Worm (Caenorhabditis elegans) whole organism, mixed stage, embryonic: ENCODE data around the gene syd-9.

Experiments
- blmp-1 ChIP-seq: fragments of 150-350 bp; optimal IDR thresholded peaks from 2 replicates; lab custom pipeline; 2014; ENCODE audit warnings: missing biosample characterization, missing genetic modification characterization
- ceh-39 ChIP-seq: fragments of 150-350 bp; optimal IDR thresholded peaks from 2 replicates; lab custom pipeline; 2014; ENCODE audit warnings: missing biosample characterization, missing genetic modification characterization
- ceh-43 ChIP-seq: fragments of 200-800 bp; sonication (Bioruptor generic); optimal IDR thresholded peaks from 2 replicates; lab custom pipeline; 2018; ENCODE audit warnings: mild to moderate bottlenecking, missing genetic modification characterization, moderate library complexity, missing compliant biosample characterization
- ces-1 ChIP-seq: fragments of 150-350 bp; optimal IDR thresholded peaks from 2 replicates; lab custom pipeline; 2014; ENCODE audit warnings: missing biosample characterization, missing genetic modification reagents, missing genetic modification characterization
- cnd-1 ChIP-seq: fragments of 200-800 bp; sonication (Bioruptor generic); optimal IDR thresholded peaks from 2 replicates; lab custom pipeline; 2018; ENCODE audit warnings: mild to moderate bottlenecking, missing genetic modification characterization, missing compliant biosample characterization
- drap-1 ChIP-seq: fragments of 200-800 bp; sonication (Bioruptor generic); optimal IDR thresholded peaks from 3 replicates; lab custom pipeline; 2018; ENCODE audit warnings: mild to moderate bottlenecking, missing genetic modification characterization, missing compliant biosample characterization
- elt-1 ChIP-seq: sonication (generic microtip); optimal IDR thresholded peaks from 2 replicates; lab custom pipeline; 2017; ENCODE audit warnings: missing genetic modification characterization, mild to moderate bottlenecking, missing compliant biosample characterization, antibody characterized with exemption, moderate library complexity, borderline replicate concordance; ENCODE audit not compliant: insufficient read depth
- elt-3 ChIP-seq: fragments of 150-350 bp; optimal IDR thresholded peaks from 2 replicates; lab custom pipeline; 2014; ENCODE audit warnings: missing biosample characterization, missing genetic modification characterization
- flh-1 ChIP-seq: fragments of 200-800 bp; sonication (Bioruptor generic); optimal IDR thresholded peaks from 2 replicates; lab custom pipeline; 2018; ENCODE audit warnings: mild to moderate bottlenecking, missing genetic modification characterization, moderate library complexity, missing compliant biosample characterization
- ham-2 ChIP-seq: fragments of 200-800 bp; sonication (Bioruptor generic); optimal IDR thresholded peaks from 2 replicates; lab custom pipeline; 2018; ENCODE audit warnings: mild to moderate bottlenecking, missing genetic modification characterization, missing compliant biosample characterization
- hlh-1 ChIP-seq: fragments of 150-350 bp; optimal IDR thresholded peaks from 2 replicates; lab custom pipeline; 2014; ENCODE audit warnings: missing biosample characterization, missing genetic modification reagents, missing genetic modification characterization
- lin-13 ChIP-seq: fragments of 150-350 bp; optimal IDR thresholded peaks from 2 replicates; lab custom pipeline; 2014; ENCODE audit warnings: missing biosample characterization, missing genetic modification characterization
- lin-32 ChIP-seq: fragments of 200-800 bp; sonication (Bioruptor generic); optimal IDR thresholded peaks from 2 replicates; lab custom pipeline; 2018; ENCODE audit warnings: mild to moderate bottlenecking, missing genetic modification characterization, missing compliant biosample characterization
- lsy-2 ChIP-seq: fragments of 150-350 bp; optimal IDR thresholded peaks from 2 replicates; lab custom pipeline; 2014; ENCODE audit warnings: missing biosample characterization, missing genetic modification characterization
- mab-5 ChIP-seq: fragments of 150-350 bp; optimal IDR thresholded peaks from 2 replicates; lab custom pipeline; 2014; ENCODE audit warnings: missing biosample characterization, missing genetic modification characterization
- mls-2 ChIP-seq: sonication (generic microtip); optimal IDR thresholded peaks from 2 replicates; lab custom pipeline; 2016; ENCODE audit warnings: mild to moderate bottlenecking, missing genetic modification characterization, moderate library complexity, missing compliant biosample characterization
- nhr-12 ChIP-seq: fragments of 150-350 bp; optimal IDR thresholded peaks from 2 replicates; lab custom pipeline; 2014; ENCODE audit warnings: missing biosample characterization, missing genetic modification characterization
- nhr-2 ChIP-seq: fragments of 150-350 bp; optimal IDR thresholded peaks from 2 replicates; lab custom pipeline; 2014; ENCODE audit warnings: missing biosample characterization, missing genetic modification characterization
- nhr-237 ChIP-seq: fragments of 150-350 bp; optimal IDR thresholded peaks from 2 replicates; lab custom pipeline; 2014; ENCODE audit warnings: missing biosample characterization, missing genetic modification characterization
- nhr-76 ChIP-seq: sonication (generic microtip); optimal IDR thresholded peaks from 2 replicates; lab custom pipeline; 2017; ENCODE audit warnings: missing biosample characterization, missing genetic modification characterization
- pha-4 ChIP-seq: fragments of 150-350 bp; optimal IDR thresholded peaks from 2 replicates; lab custom pipeline; 2018; ENCODE audit warnings: missing biosample characterization, missing genetic modification reagents, missing genetic modification characterization
- snpc-4 ChIP-seq: fragments of 150-350 bp; optimal IDR thresholded peaks from 2 replicates; lab custom pipeline; 2014; ENCODE audit warnings: missing biosample characterization, missing genetic modification characterization
- sptf-1 ChIP-seq: sonication (generic microtip); optimal IDR thresholded peaks from 2 replicates; lab custom pipeline; 2017; ENCODE audit warnings: mild to moderate bottlenecking, missing genetic modification characterization, moderate library complexity, missing compliant biosample characterization
- tbx-8 ChIP-seq: fragments of 200-800 bp; sonication (Bioruptor generic); optimal IDR thresholded peaks from 2 replicates; lab custom pipeline; 2018; ENCODE audit warnings: mild to moderate bottlenecking, missing genetic modification characterization, moderate library complexity, missing compliant biosample characterization
- unc-120 ChIP-seq: sonication (generic microtip); optimal IDR thresholded peaks from 2 replicates; lab custom pipeline; 2017; ENCODE audit warnings: missing genetic modification characterization, missing compliant biosample characterization; ENCODE audit not compliant: poor library complexity, severe bottlenecking
- unc-39 ChIP-seq: fragments of 150-350 bp; optimal IDR thresholded peaks from 2 replicates; lab custom pipeline; 2014; ENCODE audit warnings: missing biosample characterization, missing genetic modification characterization
- unc-62 ChIP-seq: fragments of 150-350 bp; optimal IDR thresholded peaks from 2 replicates; lab custom pipeline; 2014; ENCODE audit warnings: missing biosample characterization, missing genetic modification reagents, missing genetic modification characterization
- zip-8 ChIP-seq: fragments of 150-350 bp; optimal IDR thresholded peaks from 2 replicates; lab custom pipeline; 2014; ENCODE audit warnings: missing biosample characterization, missing genetic modification characterization

syd-9 gene

ce11 chrX:7230321-7230720, 12.4 kb downstream of the syd-9 start:
- TF ChIP-seq pha-4, result no peak
- no peak for TF ChIP-seq nhr-2
- no peak for TF ChIP-seq ceh-43 (GFP tag; lab: Kevin White, UChicago)
- TF ChIP-seq elt-1 (tag; lab: Kevin White, UChicago), result no peak
- no peak for TF ChIP-seq cnd-1
- no peak for TF ChIP-seq lsy-2
- TF ChIP-seq sptf-1 (tag; lab: Kevin White, UChicago), result no peak
- no peak for TF ChIP-seq blmp-1 (tag; lab: Kevin White, UChicago)
- TF ChIP-seq ces-1 (GFP tag; lab: Kevin White, UChicago), result no peak
- no peak for TF ChIP-seq mab-5 (tag; lab: Kevin White, UChicago)
- TF ChIP-seq, all 35 proteins: peak for 0

- TF ChIP-seq nhr-76 (tag; lab: Kevin White, UChicago) (no peak), elt-3 (tag; lab: Kevin White, UChicago) (no peak), cnd-1 (no peak), unc-39 (tag; lab: Kevin White, UChicago) (no peak), ceh-39 (no peak), nhr-237 (tag; lab: Kevin White, UChicago) (no peak), mls-2 (tag; lab: Kevin White, UChicago) (no peak)
These were observed 13.0 kb downstream of the syd-9 start for ce11 chrX:7230877-7231276.

- no peak for TF ChIP-seq pha-4
- no peak for TF ChIP-seq unc-39 (tag; lab: Kevin White, UChicago)
- no peak for TF ChIP-seq unc-62 (GFP tag; lab: Kevin White, UChicago)
- TF ChIP-seq flh-1 (GFP tag; lab: Kevin White, UChicago), result no peak
- peak; percentile 0 for TF ChIP-seq lin-32 (GFP tag; lab: Kevin White, UChicago)
- peak; percentile 60 for TF ChIP-seq unc-120 (tag; lab: Kevin White, UChicago)
- TF ChIP-seq hlh-1 (tag; lab: Kevin White, UChicago), result peak; percentile 21
- TF ChIP-seq ces-1 (GFP tag; lab: Kevin White, UChicago), result peak; percentile 76
- peak; percentile 32 for TF ChIP-seq nhr-2
- TF ChIP-seq mab-5 (tag; lab: Kevin White, UChicago), result no peak
- TF ChIP-seq mls-2 (tag; lab: Kevin White, UChicago), result peak; percentile 70
These were observed 14.4 kb downstream of the syd-9 start for ce11 chrX:7232158-7232822.

- TF ChIP-seq lsy-2 (no peak), lin-32 (GFP tag; lab: Kevin White, UChicago) (no peak), cnd-1 (no peak), hlh-1 (tag; lab: Kevin White, UChicago) (no peak), ces-1 (GFP tag; lab: Kevin White, UChicago) (peak; percentile 35), elt-1 (tag; lab: Kevin White, UChicago) (no peak), mls-2 (tag; lab: Kevin White, UChicago) (no peak), unc-120 (tag; lab: Kevin White, UChicago) (no peak)
These were observed 15.5 kb downstream of the syd-9 start for ce11 chrX:7233127-7234073.

ce11 chrX:7234074-7234453, 16.2 kb downstream of the syd-9 start:
- no peak for TF ChIP-seq drap-1 (GFP tag; lab: Kevin White, UChicago)
- TF ChIP-seq zip-8 (tag; lab: Kevin White, UChicago), result no peak
- no peak for TF ChIP-seq mls-2 (tag; lab: Kevin White, UChicago)
- no peak for TF ChIP-seq sptf-1 (tag; lab: Kevin White, UChicago)
- TF ChIP-seq unc-39 (tag; lab: Kevin White, UChicago), result no peak
- TF ChIP-seq ham-2 (GFP tag; lab: Kevin White, UChicago), result no peak
- no peak for TF ChIP-seq snpc-4 (tag; lab: Kevin White, UChicago)
- TF ChIP-seq lin-13 (tag; lab: Kevin White, UChicago), result no peak
- TF ChIP-seq hlh-1 (tag; lab: Kevin White, UChicago), result no peak
- no peak for TF ChIP-seq nhr-12 (tag; lab: Kevin White, UChicago)
- no peak for TF ChIP-seq tbx-8 (GFP tag; lab: Kevin White, UChicago)
- TF ChIP-seq cnd-1, result no peak
